Worm (Caenorhabditis elegans) whole organism, L1 larva: Measurements from ENCODE around the gene rps-28.
A peak's percentile ranks its signal among the peaks of the same experiment; 100 is the strongest.

ENCODE experiments used
- C16A3.4 ChIP-seq: fragments of 150-350 bp; optimal IDR thresholded peaks from 2 replicates; lab custom pipeline; 2014; ENCODE audit warnings: missing biosample characterization, missing genetic modification characterization
- C34B4.2 ChIP-seq: sonication (generic microtip); optimal IDR thresholded peaks from 2 replicates; lab custom pipeline; 2017; ENCODE audit warnings: mild to moderate bottlenecking, missing genetic modification characterization, missing compliant biosample characterization
- F16B12.6 ChIP-seq: fragments of 150-350 bp; optimal IDR thresholded peaks from 2 replicates; lab custom pipeline; 2014; ENCODE audit warnings: missing biosample characterization, missing genetic modification characterization
- Y116A8C.19 ChIP-seq: sonication (generic microtip); optimal IDR thresholded peaks from 2 replicates; lab custom pipeline; 2016; ENCODE audit warnings: missing compliant biosample characterization, missing genetic modification characterization, borderline replicate concordance
- aha-1 ChIP-seq: fragments of 150-350 bp; optimal IDR thresholded peaks from 2 replicates; lab custom pipeline; 2014; ENCODE audit warnings: missing biosample characterization, missing genetic modification characterization
- ama-1 ChIP-seq: fragments of 150-350 bp; optimal IDR thresholded peaks from 2 replicates; lab custom pipeline; 2014
- blmp-1 ChIP-seq: fragments of 150-350 bp; optimal IDR thresholded peaks from 2 replicates; lab custom pipeline; 2014; ENCODE audit warnings: missing biosample characterization, missing genetic modification characterization
- ceh-8 ChIP-seq: fragments of 200-800 bp; sonication (Bioruptor generic); optimal IDR thresholded peaks from 2 replicates; lab custom pipeline; 2018; ENCODE audit warnings: mild to moderate bottlenecking, missing genetic modification characterization, moderate library complexity, missing compliant biosample characterization
- ceh-82 ChIP-seq, 3 experiments: fragments of 150-350 bp in 1 of 3; sonication (generic microtip) in 2 of 3; optimal IDR thresholded peaks; 2 replicates each; lab custom pipeline; 2014 to 2017; ENCODE audit warnings: missing biosample characterization in 3 of 3, missing genetic modification characterization in 3 of 3
- ceh-90 ChIP-seq: sonication (generic microtip); optimal IDR thresholded peaks from 2 replicates; lab custom pipeline; 2016; ENCODE audit warnings: missing genetic modification characterization, missing compliant biosample characterization
- ces-1 ChIP-seq: fragments of 150-350 bp; optimal IDR thresholded peaks from 2 replicates; lab custom pipeline; 2014; ENCODE audit warnings: missing biosample characterization, missing genetic modification reagents, missing genetic modification characterization
- dsc-1 ChIP-seq: sonication (generic microtip); optimal IDR thresholded peaks from 2 replicates; lab custom pipeline; 2016; ENCODE audit warnings: mild to moderate bottlenecking, missing genetic modification characterization, missing compliant biosample characterization
- efl-1 ChIP-seq, 4 experiments: fragments of 150-350 bp; optimal IDR thresholded peaks in 3 of 4; peaks in 1 of 4; 1 replicate in 1 of 4; 2 replicates in 3 of 4; lab custom pipeline; 2014; ENCODE audit warnings: missing biosample characterization in 2 of 4, missing genetic modification characterization in 2 of 4, missing genetic modification reagents in 2 of 4
- ets-5 ChIP-seq: fragments of 200-800 bp; sonication (Bioruptor generic); IDR thresholded peaks from 2 replicates; pipeline ENCODE4 v1.3.6; 2022; ENCODE audit warnings: missing genetic modification characterization, missing compliant biosample characterization
- fkh-4 ChIP-seq: sonication (generic microtip); optimal IDR thresholded peaks from 2 replicates; lab custom pipeline; 2016; ENCODE audit warnings: missing compliant biosample characterization, missing genetic modification characterization, borderline replicate concordance
- fkh-8 ChIP-seq: sonication (generic microtip); optimal IDR thresholded peaks from 2 replicates; lab custom pipeline; 2016; ENCODE audit warnings: mild to moderate bottlenecking, missing genetic modification characterization, missing compliant biosample characterization
- lin-14 ChIP-seq: fragments of 200-800 bp; sonication (Bioruptor generic); optimal IDR thresholded peaks from 2 replicates; lab custom pipeline; 2018; ENCODE audit warnings: mild to moderate bottlenecking, missing genetic modification characterization, moderate library complexity, missing compliant biosample characterization
- lin-15B ChIP-seq: fragments of 150-350 bp; sonication (generic microtip); optimal IDR thresholded peaks from 3 replicates; lab custom pipeline; 2014; ENCODE audit warnings: missing biosample characterization, missing genetic modification characterization
- lin-39 ChIP-seq: fragments of 150-350 bp; optimal IDR thresholded peaks from 2 replicates; lab custom pipeline; 2014; ENCODE audit warnings: missing biosample characterization, missing genetic modification reagents, missing genetic modification characterization
- lir-3 ChIP-seq: sonication (generic microtip); optimal IDR thresholded peaks from 2 replicates; lab custom pipeline; 2016; ENCODE audit warnings: mild to moderate bottlenecking, missing genetic modification characterization, moderate library complexity, missing compliant biosample characterization; ENCODE audit not compliant: poor library complexity
- lsy-2 ChIP-seq, 2 experiments: fragments of 150-350 bp; optimal IDR thresholded peaks; 2 replicates each; lab custom pipeline; 2014; ENCODE audit warnings: missing biosample characterization in 2 of 2, missing genetic modification characterization in 2 of 2
- mdl-1 ChIP-seq, 2 experiments: fragments of 150-350 bp; optimal IDR thresholded peaks; 2 replicates each; lab custom pipeline; 2014 to 2017; ENCODE audit warnings: missing biosample characterization in 2 of 2, missing genetic modification characterization in 2 of 2, inconsistent platforms in 1 of 2
- mep-1 ChIP-seq: fragments of 150-350 bp; optimal IDR thresholded peaks from 2 replicates; lab custom pipeline; 2014; ENCODE audit warnings: missing biosample characterization, missing genetic modification characterization
- nhr-12 ChIP-seq: sonication (generic microtip); optimal IDR thresholded peaks from 2 replicates; lab custom pipeline; 2017; ENCODE audit warnings: missing biosample characterization, missing genetic modification characterization
- nhr-19 ChIP-seq: fragments of 200-800 bp; sonication (Bioruptor generic); conservative IDR thresholded peaks from 2 replicates; pipeline ENCODE4 v1.3.6; 2022; ENCODE audit warnings: missing genetic modification characterization, missing compliant biosample characterization
- nhr-237 ChIP-seq: fragments of 150-350 bp; optimal IDR thresholded peaks from 2 replicates; lab custom pipeline; 2014; ENCODE audit warnings: missing biosample characterization, missing genetic modification characterization
- nhr-76 ChIP-seq: sonication (generic microtip); optimal IDR thresholded peaks from 2 replicates; lab custom pipeline; 2017; ENCODE audit warnings: missing biosample characterization, missing genetic modification characterization
- nhr-84 ChIP-seq: sonication (generic microtip); optimal IDR thresholded peaks from 2 replicates; lab custom pipeline; 2017; ENCODE audit warnings: missing biosample characterization, missing genetic modification characterization
- nhr-85 ChIP-seq: sonication (generic microtip); peaks from one replicate; lab custom pipeline; 2016; ENCODE audit warnings: missing genetic modification characterization, inconsistent platforms, missing compliant biosample characterization
- pag-3 ChIP-seq: sonication (generic microtip); optimal IDR thresholded peaks from 2 replicates; lab custom pipeline; 2017; ENCODE audit warnings: missing genetic modification characterization, mild to moderate bottlenecking, missing compliant biosample characterization, antibody characterized with exemption, borderline replicate concordance; ENCODE audit not compliant: insufficient read depth
- pqm-1 ChIP-seq: sonication (generic microtip); optimal IDR thresholded peaks from 3 replicates; lab custom pipeline; 2017; ENCODE audit warnings: missing biosample characterization, missing genetic modification characterization
- rnt-1 ChIP-seq: sonication (generic microtip); optimal IDR thresholded peaks from 2 replicates; lab custom pipeline; 2016; ENCODE audit warnings: mild to moderate bottlenecking, missing genetic modification characterization, moderate library complexity, missing compliant biosample characterization
- skn-1 ChIP-seq: fragments of 150-350 bp; optimal IDR thresholded peaks from 2 replicates; lab custom pipeline; 2014; ENCODE audit warnings: missing biosample characterization, missing genetic modification characterization
- sptf-1 ChIP-seq: fragments of 150-350 bp; optimal IDR thresholded peaks from 2 replicates; lab custom pipeline; 2014; ENCODE audit warnings: missing biosample characterization, missing genetic modification characterization
- sup-37 ChIP-seq: fragments of 200-800 bp; sonication (Bioruptor generic); optimal IDR thresholded peaks from 2 replicates; lab custom pipeline; 2018; ENCODE audit warnings: mild to moderate bottlenecking, missing genetic modification characterization, missing compliant biosample characterization
- tlp-1 ChIP-seq: fragments of 150-350 bp; optimal IDR thresholded peaks from 2 replicates; lab custom pipeline; 2014; ENCODE audit warnings: missing biosample characterization, missing genetic modification characterization
- unc-30 ChIP-seq: sonication (generic microtip); optimal IDR thresholded peaks from 2 replicates; lab custom pipeline; 2017; ENCODE audit warnings: missing biosample characterization, missing genetic modification characterization
- unc-98 ChIP-seq: fragments of 200-800 bp; sonication (Bioruptor generic); IDR thresholded peaks from 2 replicates; pipeline ENCODE4 v1.3.6; 2022; ENCODE audit warnings: missing genetic modification characterization, missing compliant biosample characterization
- xbp-1 ChIP-seq: sonication (generic microtip); optimal IDR thresholded peaks from 2 replicates; lab custom pipeline; 2016; ENCODE audit warnings: missing genetic modification characterization, missing compliant biosample characterization
- zip-4 ChIP-seq: fragments of 200-800 bp; sonication (Bioruptor generic); optimal IDR thresholded peaks from 2 replicates; lab custom pipeline; 2018; ENCODE audit warnings: mild to moderate bottlenecking, missing genetic modification characterization, moderate library complexity, missing compliant biosample characterization

The rps-28 gene

ce11 chrIV:1706996-1707395, 47.5 kb downstream of the rps-28 start, which contains the start of gene K08D12.4:
Gene K08D12.4 (plus strand): TSS chrIV:1707296.
- no peak for TF ChIP-seq C16A3.4 (tag; lab: Kevin White, UChicago)
- no peak for TF ChIP-seq pqm-1 (tag; lab: Kevin White, UChicago)
- TF ChIP-seq lin-15B (tag; lab: Kevin White, UChicago), result no peak
- TF ChIP-seq ceh-82 (tag; optimal IDR thresholded peaks at IDR 0.05; lab: Kevin White, UChicago), result no peak
- no peak for TF ChIP-seq nhr-12
- TF ChIP-seq lin-39, result no peak
- TF ChIP-seq lir-3 (tag; lab: Kevin White, UChicago), result no peak
- no peak for TF ChIP-seq aha-1 (tag; lab: Kevin White, UChicago)
- TF ChIP-seq Y116A8C.19 (tag; lab: Kevin White, UChicago), result no peak
- no peak for TF ChIP-seq nhr-76 (tag; lab: Kevin White, UChicago)
- no peak for TF ChIP-seq efl-1 (optimal IDR thresholded peaks at IDR 0.05; lab: Kevin White, UChicago)
- no peak for TF ChIP-seq efl-1 (GFP tag; optimal IDR thresholded peaks at IDR 0.05 in 1 of 2; lab: Kevin White, UChicago)
- TF ChIP-seq nhr-237, result no peak
- TF ChIP-seq ets-5 (GFP tag; lab: Robert Waterston, UW), result no peak
- no peak for TF ChIP-seq nhr-84 (tag; lab: Kevin White, UChicago)
- TF ChIP-seq nhr-19 (GFP tag; lab: Robert Waterston, UW), result no peak
- TF ChIP-seq unc-98 (GFP tag; lab: Robert Waterston, UW), result no peak
- no peak for TF ChIP-seq ceh-8 (GFP tag; lab: Kevin White, UChicago)
- no peak for TF ChIP-seq ceh-90 (tag; lab: Kevin White, UChicago)
- no peak for TF ChIP-seq fkh-4 (tag; lab: Kevin White, UChicago)
- TF ChIP-seq mep-1 (tag; lab: Kevin White, UChicago), result no peak

- no peak for TF ChIP-seq sup-37
- TF ChIP-seq F16B12.6, result no peak
- TF ChIP-seq ces-1 (GFP tag; lab: Kevin White, UChicago), result no peak
- no peak for TF ChIP-seq lin-15B (tag; lab: Kevin White, UChicago)
- TF ChIP-seq blmp-1 (tag; lab: Kevin White, UChicago), result no peak
- no peak for TF ChIP-seq skn-1
- TF ChIP-seq xbp-1 (tag; lab: Kevin White, UChicago), result no peak
- TF ChIP-seq lsy-2 (tag; optimal IDR thresholded peaks at IDR 0.05; lab: Kevin White, UChicago), result no peak
- no peak for TF ChIP-seq nhr-76 (tag; lab: Kevin White, UChicago)
- TF ChIP-seq fkh-8 (tag; lab: Kevin White, UChicago), result no peak
- no peak for TF ChIP-seq zip-4
- no peak for TF ChIP-seq sptf-1 (tag; lab: Kevin White, UChicago)
- no peak for TF ChIP-seq pag-3 (tag; lab: Kevin White, UChicago)
- no peak for TF ChIP-seq lir-3 (tag; lab: Kevin White, UChicago)
- no peak for TF ChIP-seq lin-14 (GFP tag; lab: Kevin White, UChicago)
- TF ChIP-seq tlp-1 (tag; lab: Kevin White, UChicago), result no peak
- TF ChIP-seq pqm-1 (tag; lab: Kevin White, UChicago), result no peak
- no peak for TF ChIP-seq unc-30
- TF ChIP-seq rnt-1 (tag; lab: Kevin White, UChicago), result no peak
Observed at ce11 chrIV:1707960-1708359, 48.5 kb downstream of the rps-28 start.

ce11 chrIV:1708426-1708826, 48.9 kb downstream of the rps-28 start:
- TF ChIP-seq Y116A8C.19 (tag; lab: Kevin White, UChicago) (no peak), nhr-76 (tag; lab: Kevin White, UChicago) (no peak), C34B4.2 (no peak), nhr-85 (tag; lab: Kevin White, UChicago) (peak; percentile 75), lin-14 (GFP tag; lab: Kevin White, UChicago) (no peak), dsc-1 (no peak), ama-1 (lab: Kevin White, UChicago) (peak; percentile 1), mdl-1 (tag; optimal IDR thresholded peaks at IDR 0.05; lab: Kevin White, UChicago) (no peak)
- TF ChIP-seq, all 84 proteins: peak for 2
